Worm (Caenorhabditis elegans): ENCODE data around the gene K08B5.2.

K08B5.2 gene

ce11 chrX:16530455-16530854 lies 23.2 kb downstream of the K08B5.2 start:
- TF ChIP-seq sox-4 (tag; optimal IDR thresholded peaks at IDR 0.05) (no peak), ceh-14 (tag; optimal IDR thresholded peaks at IDR 0.05) (no peak), hlh-8 (tag; optimal IDR thresholded peaks at IDR 0.05) (peak; percentile 29)

DNA sequence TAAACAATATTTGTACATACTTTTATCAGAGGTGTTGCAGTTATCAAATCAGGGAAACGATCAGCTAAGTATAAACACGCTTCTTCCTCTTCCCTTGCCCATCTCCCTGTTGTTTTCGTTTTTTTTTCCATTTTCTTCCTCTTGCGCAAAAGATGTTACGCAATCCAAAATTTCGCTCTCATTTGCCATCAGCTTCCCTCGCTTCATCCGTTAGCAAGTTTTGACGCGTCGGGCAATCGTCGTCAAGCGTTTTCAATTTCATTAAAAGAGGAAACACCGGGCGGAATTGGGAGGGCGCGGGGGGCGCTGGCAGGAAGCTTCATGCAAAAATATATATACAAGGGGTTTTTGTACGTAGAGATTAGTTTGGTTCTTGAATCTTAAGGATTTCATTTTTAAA lies 23.8 kb downstream of the K08B5.2 start:
- TF ChIP-seq hlh-15 (tag; optimal IDR thresholded peaks at IDR 0.05) (no peak), fkh-10 (GFP tag; optimal IDR thresholded peaks at IDR 0.05) (no peak), rnt-1 (tag; optimal IDR thresholded peaks at IDR 0.05) (no peak), unc-86 (tag; optimal IDR thresholded peaks at IDR 0.05) (no peak), ttx-3 (tag; optimal IDR thresholded peaks at IDR 0.05) (no peak), tbx-7 (tag; optimal IDR thresholded peaks at IDR 0.05) (no peak)

ce11 chrX:16527815-16528214 lies 25.9 kb downstream of the K08B5.2 start:
- TF ChIP-seq pros-1 (tag; optimal IDR thresholded peaks at IDR 0.05): no peak
- TF ChIP-seq pha-4 (tag; optimal IDR thresholded peaks at IDR 0.05): no peak
- TF ChIP-seq hlh-6 (tag; optimal IDR thresholded peaks at IDR 0.05): no peak
- TF ChIP-seq lin-11 (tag; optimal IDR thresholded peaks at IDR 0.05): no peak

DNA sequence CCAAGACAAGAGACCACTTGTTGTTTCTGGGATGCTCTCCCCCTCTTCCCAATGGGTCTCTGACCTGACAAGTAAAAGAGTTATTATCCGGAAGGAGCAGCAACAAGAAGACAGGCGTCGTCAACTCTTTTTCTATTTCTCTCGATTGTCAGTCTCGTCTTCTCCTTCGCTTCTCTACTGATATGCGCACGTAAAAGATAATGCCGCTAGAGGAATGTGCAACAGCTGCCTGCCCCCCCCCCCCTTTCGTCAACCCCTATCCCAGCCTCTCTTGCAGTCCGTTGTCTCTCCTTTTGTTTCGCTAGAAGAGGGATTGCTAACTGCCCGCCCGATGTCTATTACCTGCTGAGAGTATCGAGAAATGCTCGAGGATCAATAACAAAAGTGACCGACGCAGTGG lies 28.1 kb downstream of the K08B5.2 start:
- TF ChIP-seq ceh-18 (tag; optimal IDR thresholded peaks at IDR 0.05): peak; percentile 60
- peak; percentile 60 for TF ChIP-seq pat-9 (tag; optimal IDR thresholded peaks at IDR 0.05)
- TF ChIP-seq ceh-34 (tag; optimal IDR thresholded peaks at IDR 0.05): peak; percentile 28
- TF ChIP-seq ceh-22 (tag; optimal IDR thresholded peaks at IDR 0.05): no peak
- no peak for TF ChIP-seq ceh-30 (tag; optimal IDR thresholded peaks at IDR 0.05)
- peak; percentile 52 for TF ChIP-seq unc-55 (GFP tag; optimal IDR thresholded peaks at IDR 0.05)

DNA sequence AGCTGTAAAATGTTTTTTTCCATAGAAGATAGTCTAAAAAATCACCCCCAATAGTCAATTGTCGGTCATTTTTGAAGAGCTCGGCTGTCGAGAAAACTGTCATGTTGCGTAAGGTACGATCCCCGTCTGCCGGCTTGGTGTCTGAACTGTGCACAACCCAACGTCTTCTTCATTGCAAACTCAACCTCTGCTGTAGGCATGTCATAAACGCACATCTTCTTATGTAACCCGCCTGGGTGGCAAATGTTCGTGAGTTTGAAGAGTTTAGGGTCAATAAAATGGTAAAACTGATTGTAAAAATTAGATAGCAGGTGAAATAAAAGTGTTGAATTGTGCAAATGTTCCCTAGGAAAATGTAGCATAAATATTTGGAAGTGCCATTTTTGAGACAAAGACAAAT lies 29.4 kb downstream of the K08B5.2 start:
- TF ChIP-seq sox-2 (GFP tag; IDR thresholded peaks at IDR 0.05) (no peak), unc-42 (tag; optimal IDR thresholded peaks at IDR 0.05) (no peak), fax-1 (tag; optimal IDR thresholded peaks at IDR 0.05) (no peak), pag-3 (tag; optimal IDR thresholded peaks at IDR 0.05; ENCODE audit: borderline replicate concordance) (no peak), ttx-3 (tag; optimal IDR thresholded peaks at IDR 0.05) (no peak), pha-2 (tag; optimal IDR thresholded peaks at IDR 0.05) (no peak), ceh-31 (tag; optimal IDR thresholded peaks at IDR 0.05) (no peak), hlh-8 (tag; optimal IDR thresholded peaks at IDR 0.05) (no peak), che-1 (tag; optimal IDR thresholded peaks at IDR 0.05) (no peak), nhr-11 (tag; optimal IDR thresholded peaks at IDR 0.05) (no peak), C38D4.7 (GFP tag; optimal IDR thresholded peaks at IDR 0.05) (no peak), rnt-1 (tag; optimal IDR thresholded peaks at IDR 0.05) (no peak), ceh-6 (GFP tag; optimal IDR thresholded peaks at IDR 0.05) (no peak), ceh-14 (tag; optimal IDR thresholded peaks at IDR 0.05) (no peak), ceh-48 (tag; optimal IDR thresholded peaks at IDR 0.05) (no peak), ceh-34 (tag; optimal IDR thresholded peaks at IDR 0.05) (no peak), ceh-30 (tag; optimal IDR thresholded peaks at IDR 0.05) (no peak), pax-1 (tag; optimal IDR thresholded peaks at IDR 0.05) (no peak)

DNA sequence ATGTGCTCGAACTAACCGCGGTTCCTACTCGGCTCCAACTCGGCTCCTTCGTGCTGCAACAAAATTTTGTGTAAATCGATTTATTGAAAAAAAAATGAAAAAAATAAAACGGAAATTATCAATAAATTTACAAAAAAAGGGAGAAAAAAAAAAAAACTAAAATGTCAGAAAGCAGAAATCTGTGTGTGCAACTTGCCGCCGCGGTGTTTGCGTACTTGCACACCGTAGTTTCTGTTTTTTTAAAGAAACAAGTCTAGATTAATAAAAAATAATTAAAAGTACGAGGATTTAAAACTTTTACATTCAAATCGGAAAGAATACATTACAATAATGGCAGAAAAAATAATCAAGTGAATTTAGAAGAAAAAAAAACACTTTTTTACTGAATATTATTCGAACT lies 32.0 kb downstream of the K08B5.2 start:
- TF ChIP-seq ceh-22 (tag; optimal IDR thresholded peaks at IDR 0.05) (no peak), syd-9 (tag; optimal IDR thresholded peaks at IDR 0.05) (no peak)

ce11 chrX:16519517-16519916 lies 34.2 kb downstream of the K08B5.2 start, which contains the start of gene T25D1.1:
Gene T25D1.1, plus strand, starts transcription at chrX:16519817.
- TF ChIP-seq hlh-6 (tag; optimal IDR thresholded peaks at IDR 0.05): no peak
- TF ChIP-seq unc-3 (GFP tag; conservative IDR thresholded peaks at IDR 0.05): no peak
- no peak for TF ChIP-seq unc-3 (tag; optimal IDR thresholded peaks at IDR 0.05)
- no peak for TF ChIP-seq mec-3 (tag; optimal IDR thresholded peaks at IDR 0.05; ENCODE audit: borderline replicate concordance)
- no peak for TF ChIP-seq tbx-7 (tag; optimal IDR thresholded peaks at IDR 0.05)

Data from whole organism, late embryonic.